Fruit fly (Drosophila melanogaster) whole organism, prepupa: Measurements from ENCODE around the gene Dh31.

Experiments
- Blimp-1 ChIP-seq: fragments of 200-800 bp; sonication (Bioruptor generic); optimal IDR thresholded peaks from 3 replicates; lab custom pipeline; 2017; ENCODE audit warnings: missing biosample characterization, missing genetic modification characterization, mild to moderate bottlenecking, moderate library complexity, missing genetic modification reagents
- CG10631 ChIP-seq: fragments of 200-800 bp; sonication (Bioruptor generic); optimal IDR thresholded peaks from 2 replicates; lab custom pipeline; 2016; ENCODE audit warnings: missing biosample characterization, missing genetic modification characterization
- CG11294 ChIP-seq: fragments of 200-800 bp; sonication (Bioruptor generic); IDR thresholded peaks from 2 replicates; pipeline ENCODE4 v1.3.6; 2022; ENCODE audit warnings: missing biosample characterization, missing genetic modification characterization
- CG11902 ChIP-seq: fragments of 200-800 bp; sonication (Bioruptor generic); optimal IDR thresholded peaks from 3 replicates; lab custom pipeline; 2016; ENCODE audit warnings: missing biosample characterization, missing genetic modification characterization
- CG15336 ChIP-seq: fragments of 200-800 bp; sonication (Bioruptor generic); IDR thresholded peaks from 2 replicates; pipeline ENCODE4 v1.3.6; 2022; ENCODE audit warnings: missing biosample characterization, missing genetic modification characterization
- CG16779 ChIP-seq: fragments of 200-800 bp; sonication (Bioruptor generic); optimal IDR thresholded peaks from 3 replicates; lab custom pipeline; 2017; ENCODE audit warnings: missing biosample characterization, mild to moderate bottlenecking, missing genetic modification characterization
- CG3032 ChIP-seq: fragments of 200-800 bp; optimal IDR thresholded peaks from 2 replicates; lab custom pipeline; 2019; ENCODE audit warnings: missing biosample characterization, mild to moderate bottlenecking, missing genetic modification characterization, moderate library complexity
- CG32006 ChIP-seq: fragments of 200-800 bp; sonication (Bioruptor generic); optimal IDR thresholded peaks from 3 replicates; lab custom pipeline; 2017; ENCODE audit warnings: missing biosample characterization, mild to moderate bottlenecking, missing genetic modification characterization
- CG34406 ChIP-seq: fragments of 200-800 bp; sonication (Bioruptor generic); optimal IDR thresholded peaks from 3 replicates; lab custom pipeline; 2016; ENCODE audit warnings: missing biosample characterization, missing genetic modification characterization
- CG3919 ChIP-seq: fragments of 200-800 bp; sonication (Bioruptor generic); optimal IDR thresholded peaks from 3 replicates; lab custom pipeline; 2016; ENCODE audit warnings: missing biosample characterization, missing genetic modification characterization
- CG6163 ChIP-seq: fragments of 200-800 bp; sonication (Bioruptor generic); IDR thresholded peaks from 3 replicates; pipeline ENCODE4 v1.3.6; 2022; ENCODE audit warnings: missing biosample characterization, missing genetic modification characterization
- CG6792 ChIP-seq: fragments of 200-800 bp; sonication (Bioruptor generic); optimal IDR thresholded peaks from 3 replicates; lab custom pipeline; 2016; ENCODE audit warnings: missing biosample characterization, missing genetic modification characterization
- CG6808 ChIP-seq: fragments of 200-800 bp; sonication (Bioruptor generic); optimal IDR thresholded peaks from 3 replicates; lab custom pipeline; 2017; ENCODE audit warnings: missing biosample characterization, missing genetic modification characterization, mild to moderate bottlenecking, moderate library complexity, missing genetic modification reagents
- CG7368 ChIP-seq: fragments of 200-800 bp; sonication (Bioruptor generic); optimal IDR thresholded peaks from 3 replicates; lab custom pipeline; 2016; ENCODE audit warnings: missing biosample characterization, missing genetic modification characterization
- CG8119 ChIP-seq: fragments of 200-800 bp; sonication (Bioruptor generic); IDR thresholded peaks from 3 replicates; pipeline ENCODE4 v1.3.6; 2022; ENCODE audit warnings: missing biosample characterization, missing genetic modification characterization
- Eip78C ChIP-seq: fragments of 200-800 bp; sonication (Bioruptor generic); peaks from one replicate; lab custom pipeline; 2016; ENCODE audit warnings: missing biosample characterization, missing genetic modification characterization
- Eip93F ChIP-seq: fragments of 200-800 bp; sonication (Bioruptor generic); optimal IDR thresholded peaks from 2 replicates; lab custom pipeline; 2016; ENCODE audit warnings: missing biosample characterization, mild to moderate bottlenecking, missing genetic modification characterization
- Ets21C ChIP-seq: fragments of 200-800 bp; sonication (Bioruptor generic); optimal IDR thresholded peaks from 3 replicates; lab custom pipeline; 2016; ENCODE audit warnings: missing biosample characterization, missing genetic modification characterization
- Ets96B ChIP-seq: fragments of 200-800 bp; optimal IDR thresholded peaks from 2 replicates; lab custom pipeline; 2019; ENCODE audit warnings: missing biosample characterization, mild to moderate bottlenecking, missing genetic modification characterization, moderate library complexity
- Hr38 ChIP-seq: sonication (Bioruptor generic); optimal IDR thresholded peaks from 2 replicates; lab custom pipeline; 2016; ENCODE audit warnings: missing biosample characterization, missing genetic modification characterization
- Hr39 ChIP-seq: fragments of 200-800 bp; sonication (Bioruptor generic); optimal IDR thresholded peaks from 2 replicates; lab custom pipeline; 2016; ENCODE audit warnings: missing biosample characterization, missing genetic modification characterization
- Hr4 ChIP-seq: fragments of 200-800 bp; sonication (Bioruptor generic); optimal IDR thresholded peaks from 3 replicates; lab custom pipeline; 2016; ENCODE audit warnings: missing biosample characterization, missing genetic modification characterization
- Lpt ChIP-seq: fragments of 200-800 bp; sonication (Bioruptor generic); optimal IDR thresholded peaks from 3 replicates; lab custom pipeline; 2016; ENCODE audit warnings: missing biosample characterization, missing genetic modification characterization
- Met ChIP-seq: fragments of 200-800 bp; sonication (Bioruptor generic); optimal IDR thresholded peaks from 3 replicates; lab custom pipeline; 2016; ENCODE audit warnings: missing biosample characterization, missing genetic modification characterization
- OdsH ChIP-seq: fragments of 200-800 bp; sonication (Bioruptor generic); optimal IDR thresholded peaks from 3 replicates; lab custom pipeline; 2016; ENCODE audit warnings: missing biosample characterization, missing genetic modification characterization
- Smox ChIP-seq: fragments of 200-800 bp; sonication (Bioruptor generic); optimal IDR thresholded peaks from 3 replicates; lab custom pipeline; 2016; ENCODE audit warnings: missing biosample characterization, missing genetic modification characterization
- Sox102F ChIP-seq: fragments of 200-800 bp; sonication (Bioruptor generic); optimal IDR thresholded peaks from 2 replicates; lab custom pipeline; 2016; ENCODE audit warnings: missing biosample characterization, mild to moderate bottlenecking, missing genetic modification characterization
- Sox14 ChIP-seq: fragments of 200-800 bp; sonication (Bioruptor generic); optimal IDR thresholded peaks from 3 replicates; lab custom pipeline; 2016; ENCODE audit warnings: missing biosample characterization, missing genetic modification characterization
- Sox15 ChIP-seq: fragments of 200-800 bp; sonication (Bioruptor generic); optimal IDR thresholded peaks from 3 replicates; lab custom pipeline; 2016; ENCODE audit warnings: missing biosample characterization, missing genetic modification characterization
- achi ChIP-seq: fragments of 200-800 bp; sonication (Bioruptor generic); optimal IDR thresholded peaks from 3 replicates; lab custom pipeline; 2016; ENCODE audit warnings: missing biosample characterization, missing genetic modification characterization
- acj6 ChIP-seq: fragments of 200-800 bp; sonication (Bioruptor generic); optimal IDR thresholded peaks from 3 replicates; lab custom pipeline; 2016; ENCODE audit warnings: missing biosample characterization, missing genetic modification characterization
- cyc ChIP-seq: fragments of 200-800 bp; sonication (Bioruptor generic); optimal IDR thresholded peaks from 3 replicates; lab custom pipeline; 2016; ENCODE audit warnings: missing biosample characterization, missing genetic modification characterization
- dsx ChIP-seq: fragments of 200-800 bp; optimal IDR thresholded peaks from 3 replicates; lab custom pipeline; 2019; ENCODE audit warnings: missing biosample characterization, mild to moderate bottlenecking, missing genetic modification characterization, moderate library complexity; ENCODE audit not compliant: poor library complexity, severe bottlenecking
- eg ChIP-seq: fragments of 200-800 bp; sonication (Bioruptor generic); IDR thresholded peaks from 3 replicates; pipeline ENCODE4 v1.3.6; 2022; ENCODE audit warnings: missing biosample characterization, missing genetic modification characterization
- esn ChIP-seq: fragments of 200-800 bp; sonication (Bioruptor generic); optimal IDR thresholded peaks from 2 replicates; lab custom pipeline; 2016; ENCODE audit warnings: missing biosample characterization, mild to moderate bottlenecking, missing genetic modification characterization, moderate library complexity
- fd59A ChIP-seq: fragments of 200-800 bp; sonication (Bioruptor generic); optimal IDR thresholded peaks from 2 replicates; lab custom pipeline; 2017; ENCODE audit warnings: missing biosample characterization, mild to moderate bottlenecking, missing genetic modification characterization, missing genetic modification reagents
- fkh ChIP-seq: fragments of 200-800 bp; sonication (Bioruptor generic); optimal IDR thresholded peaks from 3 replicates; lab custom pipeline; 2017; ENCODE audit warnings: missing biosample characterization, mild to moderate bottlenecking, missing genetic modification characterization, moderate library complexity
- lz ChIP-seq: fragments of 200-800 bp; sonication (Bioruptor generic); optimal IDR thresholded peaks from 3 replicates; lab custom pipeline; 2016; ENCODE audit warnings: missing biosample characterization, missing genetic modification characterization
- net ChIP-seq: fragments of 200-800 bp; sonication (Bioruptor generic); optimal IDR thresholded peaks from 3 replicates; lab custom pipeline; 2016; ENCODE audit warnings: missing biosample characterization, missing genetic modification characterization
- pdm3 ChIP-seq: fragments of 200-800 bp; sonication (Bioruptor generic); optimal IDR thresholded peaks from 3 replicates; lab custom pipeline; 2016; ENCODE audit warnings: missing biosample characterization, missing genetic modification characterization
- salr ChIP-seq, 2 experiments: fragments of 200-800 bp; sonication (Bioruptor generic); optimal IDR thresholded peaks; 3 replicates each; lab custom pipeline; 2016 to 2018; ENCODE audit warnings: missing biosample characterization in 2 of 2, missing genetic modification characterization in 2 of 2, mild to moderate bottlenecking in 1 of 2
- ss ChIP-seq, 2 experiments: fragments of 200-800 bp; sonication (Bioruptor generic); optimal IDR thresholded peaks; 2 replicates in 1 of 2; 3 replicates in 1 of 2; lab custom pipeline; 2017 to 2018; ENCODE audit warnings: mild to moderate bottlenecking in 2 of 2, missing biosample characterization in 2 of 2, missing genetic modification characterization in 2 of 2, moderate library complexity in 1 of 2
- svp ChIP-seq: fragments of 200-800 bp; sonication (Bioruptor generic); peaks from one replicate; lab custom pipeline; 2016; ENCODE audit warnings: missing biosample characterization, missing genetic modification characterization
- topi ChIP-seq: fragments of 200-800 bp; sonication (Bioruptor generic); optimal IDR thresholded peaks from 3 replicates; lab custom pipeline; 2016; ENCODE audit warnings: missing biosample characterization, missing genetic modification characterization
- vri ChIP-seq: fragments of 200-800 bp; sonication (Bioruptor generic); optimal IDR thresholded peaks from 3 replicates; lab custom pipeline; 2016; ENCODE audit warnings: missing biosample characterization, mild to moderate bottlenecking, missing genetic modification characterization

Gene Dh31

DNA sequence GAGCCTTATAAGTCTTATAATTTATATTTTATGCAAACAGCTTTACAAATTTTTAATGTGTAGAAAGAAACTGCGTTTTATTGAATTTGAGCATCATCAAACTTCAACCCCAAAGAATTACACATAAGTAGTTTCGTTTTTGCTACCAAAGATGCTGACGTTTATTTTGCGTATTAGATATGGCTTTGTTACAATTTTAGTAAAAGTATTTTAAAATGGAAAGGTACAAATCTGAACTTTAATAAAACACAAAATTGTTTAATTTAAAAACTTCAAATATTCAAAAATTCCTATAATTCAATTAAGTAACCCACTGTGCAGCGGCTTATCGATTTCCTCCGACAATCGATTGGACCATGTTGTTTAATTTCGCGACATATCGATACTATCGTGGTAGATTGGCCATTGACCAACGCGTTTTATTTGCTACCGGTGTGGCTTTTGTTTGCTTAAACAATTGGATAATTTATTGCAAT lies 42.5 kb downstream of the Dh31 start, which contains the start of gene prg (continued):
- TF ChIP-seq ss (GFP tag; optimal IDR thresholded peaks at IDR 0.05; lab: Kevin White, UChicago): peak; percentile 7 to 54
- peak; percentile 70 for TF ChIP-seq esn (GFP tag; lab: Kevin White, UChicago)
- peak; percentile 52 for TF ChIP-seq Hr39 (GFP tag; lab: Kevin White, UChicago)
- TF ChIP-seq net (GFP tag; lab: Kevin White, UChicago): peak; percentile 49
- peak; percentile 42 for TF ChIP-seq CG6163
- TF ChIP-seq fd59A (GFP tag; lab: Kevin White, UChicago): no peak
- peak; percentile 75 for TF ChIP-seq fkh (GFP tag; lab: Kevin White, UChicago)
- peak; percentile 45 for TF ChIP-seq Ets21C (GFP tag; lab: Kevin White, UChicago)
- 0 out of 2 replicates have a peak, but pooled peaks have one; percentile 16 for TF ChIP-seq CG11294
- peak; percentile 56; the same call in 1 of the 3 replicates for TF ChIP-seq CG8119 (GFP tag; lab: Robert Waterston, UW)
- peak; percentile 51 for TF ChIP-seq Eip93F (GFP tag; lab: Kevin White, UChicago)
- peak; percentile 38 for TF ChIP-seq dsx (GFP tag; lab: Kevin White, UChicago)
- TF ChIP-seq pdm3 (GFP tag; lab: Kevin White, UChicago): peak; percentile 64
- peak; percentile 73 for TF ChIP-seq Smox
- peak; percentile 58 for TF ChIP-seq Sox102F (GFP tag; lab: Kevin White, UChicago)
- peak; percentile 54 for TF ChIP-seq CG32006
- peak; percentile 67 for TF ChIP-seq Ets96B
- peak; percentile 52 for TF ChIP-seq CG34406 (GFP tag; lab: Kevin White, UChicago)
- TF ChIP-seq cyc: peak; percentile 62
- TF ChIP-seq achi (GFP tag; lab: Kevin White, UChicago): peak; percentile 51
- peak; percentile 70 for TF ChIP-seq Sox14 (GFP tag; lab: Kevin White, UChicago)

- peak; percentile 68 for TF ChIP-seq vri (GFP tag; lab: Kevin White, UChicago)
- TF ChIP-seq Hr38 (GFP tag; lab: Kevin White, UChicago): no peak
- peak; percentile 63 for TF ChIP-seq Ets21C (GFP tag; lab: Kevin White, UChicago)
- peak; percentile 67 for TF ChIP-seq pdm3 (GFP tag; lab: Kevin White, UChicago)
- TF ChIP-seq esn (GFP tag; lab: Kevin White, UChicago): peak; percentile 82
- peak; percentile 59 for TF ChIP-seq CG10631 (GFP tag; lab: Kevin White, UChicago)
- TF ChIP-seq fkh (GFP tag; lab: Kevin White, UChicago): peak; percentile 6
- peak; percentile 45 for TF ChIP-seq CG6808 (GFP tag; lab: Kevin White, UChicago)
- peak; percentile 75 for TF ChIP-seq lz (GFP tag; lab: Kevin White, UChicago)
- peak; percentile 2 for TF ChIP-seq Lpt (GFP tag; lab: Kevin White, UChicago)
- TF ChIP-seq Ets96B: peak; percentile 53
- peak; percentile 65 for TF ChIP-seq CG6792
- TF ChIP-seq eg (GFP tag; lab: Robert Waterston, UW): 0 out of 3 replicates have a peak, but pooled peaks have one; percentile 11
- 0 out of 2 replicates have a peak, but pooled peaks have one; percentile 26 for TF ChIP-seq CG15336 (GFP tag; lab: Robert Waterston, UW)
- TF ChIP-seq Blimp-1: peak; percentile 27
- peak; percentile 64 for TF ChIP-seq OdsH (GFP tag; lab: Kevin White, UChicago)
- peak; percentile 71 for TF ChIP-seq Sox102F (GFP tag; lab: Kevin White, UChicago)
- TF ChIP-seq achi (GFP tag; lab: Kevin White, UChicago): peak; percentile 59
- TF ChIP-seq Met (GFP tag; lab: Kevin White, UChicago): peak; percentile 82
- peak; percentile 79 for TF ChIP-seq topi (GFP tag; lab: Kevin White, UChicago)
- peak; percentile 48 for TF ChIP-seq CG11902
- peak; percentile 87 for TF ChIP-seq svp (GFP tag; lab: Kevin White, UChicago)
- peak; percentile 2 to 35 for TF ChIP-seq salr (GFP tag; optimal IDR thresholded peaks at IDR 0.05; lab: Kevin White, UChicago)
- TF ChIP-seq cyc: peak; percentile 80
- no peak for TF ChIP-seq CG16779 (tag; lab: Kevin White, UChicago)
- TF ChIP-seq CG7368 (GFP tag; lab: Kevin White, UChicago): peak; percentile 64
- TF ChIP-seq Hr39 (GFP tag; lab: Kevin White, UChicago): peak; percentile 79
- TF ChIP-seq Eip78C (GFP tag; lab: Kevin White, UChicago): peak; percentile 92
- TF ChIP-seq Smox: peak; percentile 76
- peak; percentile 48 for TF ChIP-seq net (GFP tag; lab: Kevin White, UChicago)
- peak; percentile 27 for TF ChIP-seq dsx (GFP tag; lab: Kevin White, UChicago)
- peak; percentile 51 for TF ChIP-seq CG3032
- TF ChIP-seq Sox15 (GFP tag; lab: Kevin White, UChicago): peak; percentile 28
- no peak for TF ChIP-seq CG11294
- peak; percentile 58 for TF ChIP-seq Hr4 (GFP tag; lab: Kevin White, UChicago)
- peak; percentile 64 for TF ChIP-seq acj6 (GFP tag; lab: Kevin White, UChicago)
- TF ChIP-seq CG3919 (GFP tag; lab: Kevin White, UChicago): peak; percentile 77
These were observed 43.2 kb downstream of the Dh31 start, which contains the start of gene Agpat2 for dm6 chr2L:8463144-8464106. Agpat2 (minus strand) TSS chr2L:8463994.
